Worm (Caenorhabditis elegans) whole organism, L4 larva: Measurements from ENCODE around the gene plp-2.

ENCODE experiments used
- F37D6.2 ChIP-seq: sonication (generic microtip); optimal IDR thresholded peaks from 2 replicates; lab custom pipeline; 2016; ENCODE audit warnings: mild to moderate bottlenecking, missing genetic modification characterization, missing compliant biosample characterization
- F44E2.7 ChIP-seq: fragments of 200-800 bp; sonication (Bioruptor generic); IDR thresholded peaks from 2 replicates; pipeline ENCODE4 v2.1.2; 2022; ENCODE audit warnings: missing genetic modification characterization, missing compliant biosample characterization
- R02D3.7 ChIP-seq: fragments of 150-350 bp; sonication (generic microtip); optimal IDR thresholded peaks from 3 replicates; lab custom pipeline; 2014; ENCODE audit warnings: missing biosample characterization, missing genetic modification characterization
- T20F7.1 ChIP-seq: fragments of 200-800 bp; sonication (Bioruptor generic); optimal IDR thresholded peaks from 2 replicates; lab custom pipeline; 2018; ENCODE audit warnings: mild to moderate bottlenecking, missing genetic modification characterization, missing compliant biosample characterization
- T26A8.4 ChIP-seq: fragments of 200-800 bp; sonication (Bioruptor generic); IDR thresholded peaks from 2 replicates; pipeline ENCODE4 v1.3.6; 2022; ENCODE audit warnings: missing genetic modification characterization, missing compliant biosample characterization
- Y5F2A.4 ChIP-seq: fragments of 200-800 bp; sonication (Bioruptor generic); optimal IDR thresholded peaks from 2 replicates; lab custom pipeline; 2018; ENCODE audit warnings: mild to moderate bottlenecking, missing genetic modification characterization, missing compliant biosample characterization
- ZK546.5 ChIP-seq, 2 experiments: sonication (generic microtip); optimal IDR thresholded peaks; 2 replicates each; lab custom pipeline; 2017; ENCODE audit warnings: missing biosample characterization in 2 of 2, missing genetic modification characterization in 2 of 2
- aha-1 ChIP-seq: fragments of 150-350 bp; peaks from one replicate; lab custom pipeline; 2014; ENCODE audit warnings: missing biosample characterization, missing genetic modification characterization
- ceh-28 ChIP-seq: fragments of 150-350 bp; optimal IDR thresholded peaks from 2 replicates; lab custom pipeline; 2014; ENCODE audit warnings: missing biosample characterization, missing genetic modification reagents, missing genetic modification characterization
- ceh-82 ChIP-seq: sonication (generic microtip); optimal IDR thresholded peaks from 2 replicates; lab custom pipeline; 2017; ENCODE audit warnings: missing biosample characterization, missing genetic modification characterization
- ces-1 ChIP-seq: fragments of 150-350 bp; sonication (generic microtip); optimal IDR thresholded peaks from 4 replicates; lab custom pipeline; 2014; ENCODE audit warnings: missing biosample characterization, missing genetic modification reagents, missing genetic modification characterization
- ctbp-1 ChIP-seq: fragments of 200-800 bp; sonication (Bioruptor generic); IDR thresholded peaks from 2 replicates; pipeline ENCODE4 v1.3.6; 2022; ENCODE audit warnings: missing genetic modification reagents, missing genetic modification characterization, missing compliant biosample characterization
- daf-8 ChIP-seq: fragments of 200-800 bp; sonication (Bioruptor generic); IDR thresholded peaks from 2 replicates; pipeline ENCODE4 v1.3.6; 2022; ENCODE audit warnings: missing genetic modification characterization, missing compliant biosample characterization
- dmd-9 ChIP-seq: fragments of 200-800 bp; sonication (Bioruptor generic); IDR thresholded peaks from 2 replicates; pipeline ENCODE4 v1.3.6; 2022; ENCODE audit warnings: missing genetic modification reagents, missing genetic modification characterization, missing compliant biosample characterization
- dpl-1 ChIP-seq: fragments of 150-350 bp; optimal IDR thresholded peaks from 2 replicates; lab custom pipeline; 2014; ENCODE audit warnings: missing biosample characterization, missing genetic modification reagents, missing genetic modification characterization
- dve-1 ChIP-seq: sonication (generic microtip); optimal IDR thresholded peaks from 2 replicates; lab custom pipeline; 2017; ENCODE audit warnings: antibody characterized with exemption, mild to moderate bottlenecking, missing genetic modification characterization, missing compliant biosample characterization; ENCODE audit not compliant: insufficient read depth
- fkh-10 ChIP-seq: fragments of 150-350 bp; optimal IDR thresholded peaks from 2 replicates; lab custom pipeline; 2014; ENCODE audit warnings: missing biosample characterization, missing genetic modification reagents, missing genetic modification characterization
- hlh-11 ChIP-seq: fragments of 200-800 bp; sonication (Bioruptor generic); optimal IDR thresholded peaks from 2 replicates; lab custom pipeline; 2018; ENCODE audit warnings: mild to moderate bottlenecking, missing genetic modification characterization, missing compliant biosample characterization
- hlh-30 ChIP-seq: sonication (generic microtip); optimal IDR thresholded peaks from 2 replicates; lab custom pipeline; 2017; ENCODE audit warnings: antibody characterized with exemption, mild to moderate bottlenecking, missing genetic modification characterization, missing compliant biosample characterization; ENCODE audit not compliant: insufficient read depth
- hmg-1.1 ChIP-seq: fragments of 200-800 bp; sonication (Bioruptor generic); IDR thresholded peaks from 2 replicates; pipeline ENCODE4 v1.3.6; 2022; ENCODE audit warnings: missing genetic modification reagents, missing genetic modification characterization, missing compliant biosample characterization
- lin-15B ChIP-seq: fragments of 150-350 bp; sonication (generic microtip); optimal IDR thresholded peaks from 3 replicates; lab custom pipeline; 2014; ENCODE audit warnings: missing biosample characterization, missing genetic modification characterization
- lin-39 ChIP-seq: fragments of 150-350 bp; optimal IDR thresholded peaks from 2 replicates; lab custom pipeline; 2014; ENCODE audit warnings: missing biosample characterization, missing genetic modification reagents, missing genetic modification characterization
- lir-3 ChIP-seq: sonication (generic microtip); optimal IDR thresholded peaks from 2 replicates; lab custom pipeline; 2016; ENCODE audit warnings: mild to moderate bottlenecking, missing genetic modification characterization, missing compliant biosample characterization
- lsy-2 ChIP-seq, 2 experiments: fragments of 150-350 bp in 1 of 2; sonication (generic microtip) in 1 of 2; optimal IDR thresholded peaks; 2 replicates each; lab custom pipeline; 2014 to 2017; ENCODE audit warnings: missing biosample characterization in 2 of 2, missing genetic modification characterization in 2 of 2
- mdl-1 ChIP-seq, 2 experiments: fragments of 150-350 bp in 1 of 2; sonication (generic microtip) in 1 of 2; optimal IDR thresholded peaks; 2 replicates each; lab custom pipeline; 2014 to 2017; ENCODE audit warnings: missing biosample characterization in 2 of 2, missing genetic modification characterization in 2 of 2
- mep-1 ChIP-seq: fragments of 150-350 bp; sonication (generic microtip); optimal IDR thresholded peaks from 3 replicates; lab custom pipeline; 2014; ENCODE audit warnings: missing biosample characterization, missing genetic modification characterization
- mes-2 ChIP-seq: sonication (generic microtip); optimal IDR thresholded peaks from 2 replicates; lab custom pipeline; 2016; ENCODE audit warnings: missing genotype, mild to moderate bottlenecking, missing genetic modification characterization, missing compliant biosample characterization; ENCODE audit not compliant: poor library complexity, severe bottlenecking
- mxl-2 ChIP-seq: fragments of 200-800 bp; sonication (Bioruptor generic); conservative IDR thresholded peaks from 2 replicates; pipeline ENCODE4 v1.3.6; 2022; ENCODE audit warnings: missing genetic modification reagents, missing genetic modification characterization, missing compliant biosample characterization
- mxl-3 ChIP-seq: fragments of 200-800 bp; sonication (Bioruptor generic); optimal IDR thresholded peaks from 2 replicates; lab custom pipeline; 2018; ENCODE audit warnings: mild to moderate bottlenecking, missing genetic modification characterization, missing compliant biosample characterization
- nhr-10 ChIP-seq: fragments of 150-350 bp; optimal IDR thresholded peaks from 2 replicates; lab custom pipeline; 2014; ENCODE audit warnings: missing biosample characterization, missing genetic modification characterization
- nhr-102 ChIP-seq: sonication (generic microtip); optimal IDR thresholded peaks from 2 replicates; lab custom pipeline; 2016; ENCODE audit warnings: mild to moderate bottlenecking, missing genetic modification characterization, moderate library complexity, missing compliant biosample characterization
- nhr-237 ChIP-seq: sonication (generic microtip); optimal IDR thresholded peaks from 2 replicates; lab custom pipeline; 2017; ENCODE audit warnings: missing biosample characterization, missing genetic modification characterization
- nhr-25 ChIP-seq: sonication (generic microtip); optimal IDR thresholded peaks from 2 replicates; lab custom pipeline; 2017; ENCODE audit warnings: missing genetic modification characterization, mild to moderate bottlenecking, missing compliant biosample characterization, antibody characterized with exemption, moderate library complexity, borderline replicate concordance; ENCODE audit not compliant: insufficient read depth
- nhr-42 ChIP-seq: fragments of 200-800 bp; sonication (Bioruptor generic); IDR thresholded peaks from 2 replicates; pipeline ENCODE4 v1.3.6; 2022; ENCODE audit warnings: missing genetic modification characterization, missing compliant biosample characterization
- nhr-48 ChIP-seq: sonication (generic microtip); optimal IDR thresholded peaks from 2 replicates; lab custom pipeline; 2016; ENCODE audit warnings: mild to moderate bottlenecking, missing genetic modification characterization, missing compliant biosample characterization
- nhr-6 ChIP-seq: fragments of 150-350 bp; optimal IDR thresholded peaks from 2 replicates; lab custom pipeline; 2014; ENCODE audit warnings: missing biosample characterization, missing genetic modification characterization
- php-3 ChIP-seq: fragments of 200-800 bp; sonication (Bioruptor generic); IDR thresholded peaks from 2 replicates; pipeline ENCODE4 v1.3.6; 2022; ENCODE audit warnings: missing genetic modification reagents, missing genetic modification characterization, missing compliant biosample characterization
- pqm-1 ChIP-seq: sonication (generic microtip); optimal IDR thresholded peaks from 2 replicates; lab custom pipeline; 2017; ENCODE audit warnings: missing biosample characterization, missing genetic modification characterization
- sdz-12 ChIP-seq: fragments of 200-800 bp; sonication (Bioruptor generic); optimal IDR thresholded peaks from 2 replicates; lab custom pipeline; 2018; ENCODE audit warnings: mild to moderate bottlenecking, missing genetic modification characterization, missing compliant biosample characterization
- skn-1 ChIP-seq: fragments of 150-350 bp; optimal IDR thresholded peaks from 2 replicates; lab custom pipeline; 2014; ENCODE audit warnings: missing biosample characterization, missing genetic modification characterization
- unc-39 ChIP-seq: sonication (generic microtip); optimal IDR thresholded peaks from 2 replicates; lab custom pipeline; 2017; ENCODE audit warnings: missing biosample characterization, missing genetic modification characterization
- unc-62 ChIP-seq, 3 experiments: fragments of 150-350 bp in 1 of 3; sonication (generic microtip); optimal IDR thresholded peaks in 2 of 3; peaks in 1 of 3; 1 replicate in 1 of 3; 2 replicates in 2 of 3; lab custom pipeline; 2014 to 2017; ENCODE audit warnings: missing biosample characterization in 3 of 3, missing genetic modification characterization in 3 of 3, missing genetic modification reagents in 3 of 3, missing genotype in 1 of 3
- vab-7 ChIP-seq: fragments of 200-800 bp; sonication (Bioruptor generic); IDR thresholded peaks from 2 replicates; pipeline ENCODE4 v1.3.6; 2022; ENCODE audit warnings: missing genetic modification reagents, missing genetic modification characterization, missing compliant biosample characterization
- zip-11 ChIP-seq: fragments of 200-800 bp; sonication (Bioruptor generic); IDR thresholded peaks from 2 replicates; pipeline ENCODE4 v1.3.6; 2022; ENCODE audit warnings: missing genetic modification characterization, missing compliant biosample characterization
- ztf-11 ChIP-seq: fragments of 150-350 bp; optimal IDR thresholded peaks from 2 replicates; lab custom pipeline; 2014; ENCODE audit warnings: missing biosample characterization, missing genetic modification characterization

plp-2 gene

ce11 chrX:15008697-15009096 lies 26.1 kb upstream of the plp-2 start:
- TF ChIP-seq unc-62 (GFP tag; optimal IDR thresholded peaks at IDR 0.05 in 1 of 2; lab: Kevin White, UChicago) = peak in 1 of 2 experiments; percentile 8
- TF ChIP-seq unc-62 (tag; optimal IDR thresholded peaks at IDR 0.05; lab: Kevin White, UChicago) = no peak
- no peak for TF ChIP-seq daf-8 (GFP tag; lab: Robert Waterston, UW)

ce11 chrX:15006847-15007358 lies 24.3 kb upstream of the plp-2 start, which contains the start of gene ergi-2:
Gene ergi-2 (minus strand): TSS chrX:15007308.
- peak; percentile 40; the same call in 1 of the 2 replicates for TF ChIP-seq hmg-1.1 (GFP tag; lab: Robert Waterston, UW)
- no peak for TF ChIP-seq zip-11 (GFP tag; lab: Robert Waterston, UW)
- no peak for TF ChIP-seq ceh-82
- TF ChIP-seq dpl-1 = peak; percentile 5
- TF ChIP-seq F44E2.7 (GFP tag; lab: Robert Waterston, UW) = no peak
- TF ChIP-seq pqm-1 (tag; lab: Kevin White, UChicago) = no peak
- TF ChIP-seq lir-3 (tag; lab: Kevin White, UChicago) = no peak
- TF ChIP-seq hlh-30 (tag; lab: Kevin White, UChicago) = peak; percentile 19
- TF ChIP-seq sdz-12 (GFP tag; lab: Kevin White, UChicago) = no peak
- peak; percentile 22 for TF ChIP-seq mep-1 (tag; lab: Kevin White, UChicago)
- TF ChIP-seq daf-8 (GFP tag; lab: Robert Waterston, UW) = no peak
- TF ChIP-seq ces-1 (GFP tag; lab: Kevin White, UChicago) = no peak
- TF ChIP-seq hlh-11 = peak; percentile 23
- TF ChIP-seq fkh-10 (GFP tag; lab: Kevin White, UChicago) = no peak
- no peak for TF ChIP-seq aha-1 (tag; lab: Kevin White, UChicago)
- TF ChIP-seq ctbp-1 = no peak
- no peak for TF ChIP-seq nhr-237 (tag; lab: Kevin White, UChicago)
- no peak for TF ChIP-seq mxl-2
- TF ChIP-seq skn-1 (tag; lab: Kevin White, UChicago) = no peak
- no peak for TF ChIP-seq lin-15B (tag; lab: Kevin White, UChicago)
- TF ChIP-seq nhr-25 = no peak
- TF ChIP-seq nhr-48 = no peak
- TF ChIP-seq dmd-9 (GFP tag; lab: Robert Waterston, UW) = no peak
- no peak for TF ChIP-seq ZK546.5 (tag; optimal IDR thresholded peaks at IDR 0.05; lab: Kevin White, UChicago)
- TF ChIP-seq T26A8.4 (GFP tag; lab: Robert Waterston, UW) = no peak
- no peak for TF ChIP-seq lin-39 (tag; lab: Kevin White, UChicago)
- TF ChIP-seq dve-1 (tag; lab: Kevin White, UChicago) = peak; percentile 1
- no peak for TF ChIP-seq F37D6.2 (tag; lab: Kevin White, UChicago)
- peak; percentile 57 for TF ChIP-seq mes-2
- no peak for TF ChIP-seq nhr-10 (tag; lab: Kevin White, UChicago)
- no peak for TF ChIP-seq vab-7 (GFP tag; lab: Robert Waterston, UW)
- TF ChIP-seq T20F7.1 (GFP tag; lab: Kevin White, UChicago) = no peak
- no peak for TF ChIP-seq ztf-11 (tag; lab: Kevin White, UChicago)
- no peak for TF ChIP-seq Y5F2A.4 (GFP tag; lab: Kevin White, UChicago)
- TF ChIP-seq R02D3.7 (tag; lab: Kevin White, UChicago) = no peak
- TF ChIP-seq lsy-2 (tag; optimal IDR thresholded peaks at IDR 0.05; lab: Kevin White, UChicago) = peak in 1 of 2 experiments; percentile 22
- TF ChIP-seq nhr-102 (tag; lab: Kevin White, UChicago) = no peak
- TF ChIP-seq nhr-42 (GFP tag; lab: Robert Waterston, UW) = no peak
- no peak for TF ChIP-seq unc-39
- TF ChIP-seq nhr-6 (tag; lab: Kevin White, UChicago) = peak; percentile 12
- no peak for TF ChIP-seq mxl-3 (GFP tag; lab: Kevin White, UChicago)
- TF ChIP-seq php-3 (GFP tag; lab: Robert Waterston, UW) = no peak
- TF ChIP-seq mdl-1 (tag; optimal IDR thresholded peaks at IDR 0.05; lab: Kevin White, UChicago) = no peak
- no peak for TF ChIP-seq ceh-28 (tag; lab: Kevin White, UChicago)
